Worm (Caenorhabditis elegans) whole organism, L2 larva: ENCODE data around the gene ZK1010.12.
A peak's percentile ranks its signal among the peaks of the same experiment; 100 is the strongest.

Experiments used
- Y55F3AM.14 ChIP-seq: fragments of 200-800 bp; sonication (Bioruptor generic); optimal IDR thresholded peaks from 2 replicates; lab custom pipeline; 2018; ENCODE audit warnings: mild to moderate bottlenecking, missing genetic modification characterization, missing compliant biosample characterization
- alr-1 ChIP-seq: fragments of 150-350 bp; optimal IDR thresholded peaks from 2 replicates; lab custom pipeline; 2014; ENCODE audit warnings: missing biosample characterization, missing genetic modification characterization
- blmp-1 ChIP-seq: sonication (generic microtip); optimal IDR thresholded peaks from 2 replicates; lab custom pipeline; 2017; ENCODE audit warnings: missing genetic modification characterization, mild to moderate bottlenecking, missing compliant biosample characterization, antibody characterized with exemption, moderate library complexity; ENCODE audit not compliant: insufficient read depth
- lsy-2 ChIP-seq, 2 experiments: fragments of 150-350 bp in 1 of 2; sonication (generic microtip) in 1 of 2; optimal IDR thresholded peaks; 2 replicates each; lab custom pipeline; 2014 to 2017; ENCODE audit warnings: missing biosample characterization in 2 of 2, missing genetic modification characterization in 2 of 2
- sma-9 ChIP-seq, 2 experiments: fragments of 150-350 bp in 1 of 2; sonication (generic microtip) in 1 of 2; optimal IDR thresholded peaks; 2 replicates each; lab custom pipeline; 2014 to 2016; ENCODE audit warnings: missing genetic modification characterization in 2 of 2, mild to moderate bottlenecking in 1 of 2, missing biosample characterization in 1 of 2, missing compliant biosample characterization in 1 of 2, missing genetic modification reagents in 1 of 2, moderate library complexity in 1 of 2

DNA sequence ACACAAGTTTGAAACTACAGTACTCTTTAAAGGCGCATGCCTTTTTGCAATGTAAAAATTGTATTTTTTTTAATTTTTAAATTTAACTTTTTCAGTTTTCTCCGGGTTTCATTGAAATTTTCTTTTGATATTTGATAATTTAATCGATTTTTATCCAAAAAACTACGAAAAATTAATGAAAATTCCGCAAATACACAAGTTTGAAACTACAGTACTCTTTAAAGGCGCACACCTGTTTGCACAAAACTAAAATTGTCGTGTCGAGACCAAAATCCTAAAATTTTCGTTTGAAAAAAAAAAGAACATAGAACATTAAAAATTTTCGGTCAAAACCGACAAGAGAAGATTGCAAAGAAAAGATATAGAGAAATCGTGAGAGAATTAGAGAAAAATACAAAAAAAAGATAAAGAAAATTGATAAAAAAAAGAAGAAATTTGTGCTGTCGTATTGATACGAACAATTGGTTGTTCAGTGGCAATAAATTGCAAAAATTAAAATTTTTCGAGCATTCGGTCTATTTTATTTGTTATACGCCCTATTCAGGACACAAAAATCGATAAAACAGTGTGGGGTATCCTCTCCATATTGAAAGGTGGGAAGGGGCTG, 23.6 kb upstream of the ZK1010.12 start:
- no peak for TF ChIP-seq alr-1
- peak in 1 of 2 experiments; percentile 12 for TF ChIP-seq lsy-2 (tag; optimal IDR thresholded peaks at IDR 0.05; lab: Kevin White, UChicago)
- TF ChIP-seq sma-9 (GFP tag; optimal IDR thresholded peaks at IDR 0.05; lab: Kevin White, UChicago): no peak
- TF ChIP-seq sma-9 (tag; optimal IDR thresholded peaks at IDR 0.05; lab: Kevin White, UChicago): no peak
- TF ChIP-seq Y55F3AM.14 (GFP tag; lab: Kevin White, UChicago): no peak
- no peak for TF ChIP-seq blmp-1 (tag; lab: Kevin White, UChicago)
